Fruit fly (Drosophila melanogaster) whole organism: ENCODE results near the gene dlp.

Experiments used
- CG8478 ChIP-seq: fragments of >200 bp; optimal IDR thresholded peaks from 2 replicates; lab custom pipeline; 2018; ENCODE audit warnings: inconsistent platforms
- Dll ChIP-seq: fragments of >200 bp; optimal IDR thresholded peaks from 2 replicates; lab custom pipeline; 2017
- EcR ChIP-seq, 2 experiments: fragments of >200 bp; optimal IDR thresholded peaks; 2 replicates each; lab custom pipeline; 2017; ENCODE audit warnings: missing biosample characterization in 2 of 2, missing genetic modification characterization in 2 of 2, missing genetic modification reagents in 2 of 2
- pan ChIP-seq: fragments of >200 bp; optimal IDR thresholded peaks from 2 replicates; lab custom pipeline; 2017
- psq ChIP-seq: fragments of >200 bp; optimal IDR thresholded peaks from 2 replicates; lab custom pipeline; 2017
- usp ChIP-seq: fragments of >200 bp; optimal IDR thresholded peaks from 2 replicates; lab custom pipeline; 2017; ENCODE audit warnings: missing biosample characterization, missing genetic modification characterization, mixed read lengths

The dlp gene

DNA sequence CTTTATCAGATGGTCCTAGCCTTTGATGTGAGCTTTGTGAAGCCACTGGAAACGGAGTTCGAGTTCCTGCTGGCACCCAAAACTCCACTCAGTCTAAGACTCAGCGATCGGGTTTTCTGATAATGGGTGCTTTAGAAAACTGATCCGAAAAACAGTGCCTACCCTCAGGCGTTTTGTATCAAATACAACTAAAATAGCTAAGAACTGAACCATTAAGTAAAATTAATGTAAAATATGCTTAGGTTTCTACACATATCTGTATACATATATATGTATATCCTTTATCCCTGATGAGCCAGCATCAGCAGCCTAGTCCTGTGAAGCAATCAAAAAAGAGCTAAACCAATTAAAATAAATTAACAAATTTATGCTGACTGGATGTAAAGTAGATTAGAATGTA is 10.9 kb upstream of the dlp start:
- TF ChIP-seq Dll (lab: Kevin White, UChicago) (no peak), pan (lab: Kevin White, UChicago) (no peak), usp (GFP tag; lab: Kevin White, UChicago) (no peak), EcR (GFP tag; optimal IDR thresholded peaks at IDR 0.05; lab: Kevin White, UChicago) (no peak), CG8478 (lab: Kevin White, UChicago) (no peak), psq (no peak)

DNA sequence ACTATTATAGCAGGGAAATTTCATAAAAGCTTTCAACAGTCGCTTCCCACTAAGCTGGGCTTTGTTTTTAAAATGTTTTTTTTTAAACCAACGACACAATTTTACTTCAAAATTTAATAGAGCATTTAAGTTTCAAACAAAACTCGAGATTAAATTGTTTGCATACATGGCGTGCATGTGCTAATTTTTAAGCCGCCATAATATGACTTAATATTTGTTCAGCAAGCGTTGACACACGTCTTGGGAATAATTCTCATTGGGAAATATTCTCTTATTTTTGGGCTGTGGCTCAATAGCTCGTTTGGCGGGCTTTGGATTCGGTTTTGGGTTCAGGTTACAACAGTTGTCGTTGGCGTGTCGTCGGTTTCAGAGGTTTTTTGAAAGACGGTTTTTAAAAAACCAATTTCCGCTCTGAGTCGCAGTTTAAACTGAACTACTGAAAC is 9.9 kb upstream of the dlp start, which contains the start of gene CG9628:
Gene CG9628, plus strand, starts transcription at position 340 of the 443 bp plus-strand sequence.
- no peak for TF ChIP-seq CG8478 (lab: Kevin White, UChicago)
- no peak for TF ChIP-seq Dll (lab: Kevin White, UChicago)
- TF ChIP-seq usp (GFP tag; lab: Kevin White, UChicago), result no peak
- TF ChIP-seq EcR (GFP tag; optimal IDR thresholded peaks at IDR 0.05; lab: Kevin White, UChicago), result no peak

DNA sequence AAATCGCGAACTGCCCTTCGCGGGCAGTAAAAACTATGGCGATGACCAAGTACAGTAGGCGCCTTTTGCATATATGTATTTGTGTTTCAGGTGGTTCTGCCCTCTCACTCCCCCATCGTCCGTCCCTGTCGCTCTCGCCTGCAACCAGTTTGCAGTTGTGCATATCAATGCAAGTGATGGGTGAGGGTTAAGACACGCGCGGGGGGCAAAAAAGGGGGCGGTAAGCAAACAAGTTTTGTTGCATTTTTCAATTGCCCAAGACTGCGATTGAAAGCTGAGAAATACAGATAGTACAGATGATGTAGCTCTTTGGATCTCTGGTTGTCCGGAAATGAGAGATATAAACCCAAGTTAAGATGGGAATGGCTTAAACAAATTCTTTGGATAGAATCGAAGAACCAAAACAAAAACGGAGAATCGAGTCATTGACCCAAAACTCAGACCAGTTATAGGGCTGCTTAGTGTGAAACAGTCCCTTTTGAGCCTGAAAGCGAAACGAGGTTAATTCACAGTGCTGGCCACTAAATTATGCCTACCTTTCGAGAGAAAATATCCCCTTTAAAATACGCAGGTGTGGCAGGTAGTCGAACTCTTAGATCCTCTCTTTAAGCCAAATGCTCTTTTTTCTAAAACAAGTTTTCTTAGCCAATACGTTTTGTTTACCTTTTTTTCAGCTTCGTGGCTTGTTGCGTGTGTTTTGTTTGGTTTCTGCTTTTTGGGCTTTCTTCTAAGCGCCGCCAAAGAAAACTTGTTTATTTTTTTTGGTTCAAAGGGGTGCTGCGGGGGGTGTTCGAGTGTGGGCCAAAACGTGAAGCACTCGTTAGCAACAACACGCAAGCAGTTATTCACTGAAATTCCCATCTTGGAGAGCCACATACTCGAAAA is 7.7 kb upstream of the dlp start:
- TF ChIP-seq Dll (lab: Kevin White, UChicago) (no peak), EcR (GFP tag; optimal IDR thresholded peaks at IDR 0.05; lab: Kevin White, UChicago) (peak; percentile 11 to 83)

DNA sequence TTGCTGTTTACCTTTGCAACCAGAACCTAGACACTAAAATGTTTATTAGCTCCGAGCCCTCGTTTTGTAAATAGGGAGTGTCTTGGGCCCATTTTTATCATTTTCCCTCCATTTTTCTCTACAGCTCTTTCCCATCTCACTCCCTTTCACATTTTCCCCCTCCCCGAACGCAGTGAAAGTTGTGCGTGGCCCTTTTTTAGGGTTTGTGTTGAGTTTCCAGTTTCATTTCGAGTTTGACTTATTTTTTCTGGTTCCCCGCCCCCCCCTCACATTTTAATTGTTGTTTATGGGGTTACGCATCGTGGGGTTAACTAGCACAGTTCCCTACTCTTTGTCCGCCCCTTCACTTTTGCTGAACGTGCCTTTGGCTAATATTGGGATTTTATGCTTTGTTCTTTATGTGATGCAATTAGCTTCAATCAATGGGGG is 6.8 kb upstream of the dlp start:
- no peak for TF ChIP-seq CG8478 (lab: Kevin White, UChicago)
- no peak for TF ChIP-seq pan (lab: Kevin White, UChicago)
- no peak for TF ChIP-seq usp (GFP tag; lab: Kevin White, UChicago)
- no peak for TF ChIP-seq psq
- no peak for TF ChIP-seq EcR (GFP tag; optimal IDR thresholded peaks at IDR 0.05; lab: Kevin White, UChicago)
- no peak for TF ChIP-seq Dll (lab: Kevin White, UChicago)

DNA sequence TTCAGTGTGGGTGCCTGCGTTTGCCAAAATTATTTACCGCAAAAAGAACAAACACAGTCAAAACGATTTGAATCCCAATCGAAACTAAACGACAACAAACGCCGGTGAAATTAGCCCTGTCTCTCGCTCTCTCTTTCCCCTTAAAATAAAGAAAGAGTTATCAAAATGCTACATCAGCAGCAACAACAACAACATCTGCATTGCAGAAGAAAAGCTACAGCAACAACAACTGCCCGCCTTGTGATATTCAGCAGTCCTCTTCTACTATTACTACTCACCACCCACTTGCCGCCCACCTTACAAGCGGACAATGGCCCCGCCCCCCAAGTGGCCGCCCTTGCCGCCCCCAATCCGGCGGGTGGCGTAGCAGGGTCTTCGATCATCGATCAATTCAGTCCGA is 507 bp downstream of the dlp start:
- no peak for TF ChIP-seq usp (GFP tag; lab: Kevin White, UChicago)

DNA sequence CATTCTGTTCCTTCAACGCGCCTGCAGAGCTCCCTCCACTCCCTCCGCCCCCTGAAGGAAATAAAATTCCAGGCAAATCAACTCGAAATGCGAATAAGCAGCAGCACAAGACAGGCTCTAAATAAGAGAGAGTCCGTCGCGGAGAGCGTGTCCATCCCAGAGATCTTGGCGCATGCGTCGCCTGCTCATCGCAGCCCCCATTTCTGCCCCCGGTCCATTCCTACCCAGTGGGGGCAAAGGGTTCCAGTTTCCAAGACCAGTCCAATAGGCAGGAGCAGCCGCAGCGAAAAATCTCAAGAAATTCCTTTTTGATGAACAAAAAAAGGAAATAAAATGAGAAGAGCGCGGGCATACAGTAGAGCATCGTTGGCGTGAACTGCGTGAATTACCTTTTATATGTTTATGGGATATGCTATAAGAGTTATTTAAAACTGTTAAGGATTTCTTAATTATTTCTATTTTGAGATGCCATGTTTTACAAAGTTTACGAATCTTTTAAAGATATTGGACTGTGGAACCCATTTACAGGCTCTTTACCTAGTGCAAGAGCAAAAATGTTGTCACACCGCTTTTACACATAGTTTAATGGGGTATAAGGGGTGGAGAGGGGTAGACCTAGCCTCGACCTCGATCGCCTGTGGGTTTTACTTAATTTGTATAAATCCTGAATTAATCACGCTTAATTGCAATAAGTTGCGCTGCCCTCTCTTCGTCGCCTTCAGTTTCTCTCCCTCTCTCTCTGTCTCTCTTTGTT is 1.8 kb downstream of the dlp start:
- TF ChIP-seq CG8478 (lab: Kevin White, UChicago) (no peak), pan (lab: Kevin White, UChicago) (no peak), usp (GFP tag; lab: Kevin White, UChicago) (no peak), psq (no peak), Dll (lab: Kevin White, UChicago) (no peak), EcR (GFP tag; optimal IDR thresholded peaks at IDR 0.05; lab: Kevin White, UChicago) (no peak)

DNA sequence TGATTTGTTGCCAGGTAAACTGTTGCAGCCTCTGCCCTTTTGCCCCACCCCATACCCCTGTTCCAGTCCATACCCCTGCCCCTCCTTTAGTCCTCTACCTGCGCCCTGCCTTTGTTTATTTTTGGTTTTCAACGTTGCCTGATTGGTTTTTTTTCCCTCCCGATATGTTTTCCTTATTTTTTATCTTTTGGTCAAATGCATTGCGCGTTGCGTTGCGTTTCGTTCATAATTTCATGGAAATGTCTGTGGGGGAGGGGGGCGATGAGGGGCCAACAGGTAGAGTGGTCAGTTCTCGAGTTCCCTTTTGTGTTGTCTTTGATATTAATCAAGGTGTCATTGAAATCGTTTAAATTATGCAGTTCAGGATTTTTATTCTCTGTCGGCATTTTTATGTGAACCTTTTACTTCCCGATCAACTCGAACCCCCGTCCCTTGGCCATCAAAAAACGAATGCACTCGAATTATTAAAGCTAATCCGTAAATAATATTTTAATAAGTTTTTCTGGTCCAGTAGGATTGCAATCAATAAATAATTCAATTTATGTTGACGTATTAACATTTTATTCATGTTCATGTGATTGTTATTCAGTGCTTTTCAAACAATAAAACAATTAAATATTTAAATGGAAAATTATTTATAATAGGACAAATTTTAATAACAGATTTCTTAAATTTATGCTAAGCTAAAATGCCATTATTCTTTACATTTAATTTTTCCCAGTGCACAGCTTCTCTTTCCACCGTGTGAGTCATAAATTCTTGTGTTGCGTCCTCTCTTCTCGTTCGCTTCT is 2.6 kb downstream of the dlp start:
- TF ChIP-seq EcR (GFP tag; optimal IDR thresholded peaks at IDR 0.05; lab: Kevin White, UChicago), result no peak
- TF ChIP-seq psq, result no peak
- TF ChIP-seq Dll (lab: Kevin White, UChicago), result no peak
- TF ChIP-seq usp (GFP tag; lab: Kevin White, UChicago), result no peak
- no peak for TF ChIP-seq CG8478 (lab: Kevin White, UChicago)
- no peak for TF ChIP-seq pan (lab: Kevin White, UChicago)

DNA sequence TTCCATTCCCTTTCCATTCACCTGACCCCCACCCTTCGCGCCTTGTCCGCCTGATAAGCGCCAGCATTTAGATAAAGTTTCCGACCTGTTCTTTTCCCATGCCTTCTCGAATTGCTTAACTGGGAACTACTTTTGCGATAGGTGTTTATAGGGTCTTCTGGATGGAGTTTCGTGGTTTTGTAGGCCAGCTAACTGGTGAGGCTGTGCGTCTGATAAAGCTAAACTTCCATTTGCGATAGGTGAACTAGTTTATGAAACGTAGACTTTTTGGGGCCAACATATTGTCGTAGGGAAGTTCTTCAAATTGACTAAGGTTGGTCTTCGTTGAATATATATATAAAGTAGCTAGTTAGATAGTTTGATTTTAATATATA is 3.1 kb downstream of the dlp start:
- TF ChIP-seq EcR (GFP tag; optimal IDR thresholded peaks at IDR 0.05; lab: Kevin White, UChicago) (no peak), pan (lab: Kevin White, UChicago) (no peak), psq (no peak), usp (GFP tag; lab: Kevin White, UChicago) (no peak), Dll (lab: Kevin White, UChicago) (no peak), CG8478 (lab: Kevin White, UChicago) (no peak)

DNA sequence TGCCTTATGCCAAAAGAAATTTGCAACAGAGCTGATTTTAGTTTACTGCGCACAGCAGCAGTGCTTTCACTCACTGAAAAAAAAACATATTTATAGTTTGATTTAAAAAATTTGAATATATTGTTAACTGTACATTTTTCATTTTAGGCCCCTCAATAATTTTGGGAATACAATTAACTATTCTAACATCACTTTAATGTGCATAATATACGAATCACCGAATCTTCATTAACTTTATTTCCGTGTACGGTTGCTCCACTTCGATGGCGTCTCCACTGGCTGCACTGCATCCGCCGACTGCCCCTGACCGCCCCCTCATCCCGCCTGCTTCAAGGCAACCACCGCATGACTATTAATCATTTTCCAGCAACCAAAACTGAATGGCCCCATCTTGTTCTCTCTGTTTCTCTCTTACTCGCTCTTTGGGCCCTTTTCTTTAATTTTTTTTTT is 4.4 kb downstream of the dlp start:
- TF ChIP-seq Dll (lab: Kevin White, UChicago) (peak; percentile 13), EcR (GFP tag; optimal IDR thresholded peaks at IDR 0.05; lab: Kevin White, UChicago) (no peak), psq (no peak)

DNA sequence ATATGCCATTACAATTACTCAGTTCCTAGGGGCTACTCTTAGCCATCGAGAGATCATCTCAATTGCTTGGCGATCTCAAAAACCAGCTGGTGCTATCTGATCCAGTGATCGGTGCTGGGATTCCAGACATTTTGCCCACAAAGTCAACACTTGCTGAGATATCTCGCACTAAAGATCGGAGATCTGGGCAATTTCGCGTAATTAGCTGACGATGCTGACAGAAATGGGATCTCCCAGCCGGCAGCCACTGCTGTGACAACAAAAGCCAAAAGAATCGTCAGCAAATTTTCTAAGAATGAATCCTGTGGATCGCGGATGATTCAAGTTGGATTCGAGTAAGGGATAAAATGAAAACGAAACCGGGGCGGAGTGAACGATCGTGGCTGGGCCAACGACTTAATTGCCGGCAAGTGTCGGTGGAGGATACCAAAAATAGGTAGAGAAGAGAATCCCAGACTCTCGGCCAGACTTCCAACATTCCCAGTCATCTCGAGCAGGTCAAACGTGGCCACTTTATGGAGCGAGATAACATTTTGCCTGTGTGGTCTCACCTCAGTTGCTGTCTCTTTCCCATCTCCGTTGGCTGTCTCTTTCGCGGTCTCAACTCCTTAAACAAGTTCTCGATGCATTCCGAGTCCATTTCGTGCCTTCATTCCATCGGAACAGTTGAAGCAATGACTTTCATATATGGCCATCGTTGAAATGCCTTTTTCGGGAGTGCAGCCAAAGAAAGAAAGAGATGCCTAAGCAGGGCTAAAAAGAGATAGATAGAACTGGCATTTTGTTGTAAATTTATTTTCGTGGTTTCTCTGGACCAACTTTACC is 5.5 kb downstream of the dlp start:
- TF ChIP-seq Dll (lab: Kevin White, UChicago) (no peak), CG8478 (lab: Kevin White, UChicago) (no peak), usp (GFP tag; lab: Kevin White, UChicago) (no peak), pan (lab: Kevin White, UChicago) (no peak), EcR (GFP tag; optimal IDR thresholded peaks at IDR 0.05; lab: Kevin White, UChicago) (peak in 1 of 2 experiments; percentile 25), psq (no peak)

DNA sequence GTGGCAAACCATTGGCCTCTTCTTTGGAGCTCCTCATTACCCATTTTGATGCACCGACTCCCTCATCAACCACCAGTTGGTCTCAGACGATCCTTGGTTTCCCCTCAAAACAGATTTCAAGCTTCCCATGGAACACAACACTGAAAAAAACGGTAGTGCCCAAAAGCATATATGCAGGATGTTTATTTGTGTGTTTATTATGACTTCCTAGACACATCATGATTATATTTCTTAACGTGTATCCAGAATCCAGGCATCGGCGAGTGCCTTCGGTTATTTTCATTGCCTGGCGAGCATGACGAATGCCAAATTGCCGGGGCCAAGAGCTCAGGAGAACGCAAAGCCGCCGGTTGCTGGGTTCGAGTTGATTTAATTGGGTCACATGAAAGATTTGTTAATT is 7.4 kb downstream of the dlp start:
- TF ChIP-seq psq, result no peak
- no peak for TF ChIP-seq Dll (lab: Kevin White, UChicago)
- TF ChIP-seq usp (GFP tag; lab: Kevin White, UChicago), result no peak
- TF ChIP-seq EcR (GFP tag; optimal IDR thresholded peaks at IDR 0.05; lab: Kevin White, UChicago), result no peak
- TF ChIP-seq pan (lab: Kevin White, UChicago), result no peak
- TF ChIP-seq CG8478 (lab: Kevin White, UChicago), result no peak
